Fruit fly (Drosophila melanogaster): ENCODE results near the gene Prosbeta4.

- TF ChIP-seq CG8359 (GFP tag; optimal IDR thresholded peaks at IDR 0.05; ENCODE audit: borderline replicate concordance) (no peak), kay (GFP tag; optimal IDR thresholded peaks at IDR 0.05) (no peak), Gsc (GFP tag; IDR thresholded peaks at IDR 0.05) (no peak), CG11456 (GFP tag; IDR thresholded peaks at IDR 0.05) (no peak), CG17912 (GFP tag; optimal IDR thresholded peaks at IDR 0.05) (no peak), sqz (GFP tag; optimal IDR thresholded peaks at IDR 0.05) (no peak), emc (GFP tag; optimal IDR thresholded peaks at IDR 0.05) (no peak), Aef1 (GFP tag; IDR thresholded peaks at IDR 0.05) (no peak), CTCF (GFP tag; optimal IDR thresholded peaks at IDR 0.05) (no peak), kah (GFP tag; optimal IDR thresholded peaks at IDR 0.05) (no peak), CG17612 (GFP tag; IDR thresholded peaks at IDR 0.05) (no peak), Fer2 (tag; optimal IDR thresholded peaks at IDR 0.05) (no peak), kni (GFP tag; optimal IDR thresholded peaks at IDR 0.05) (no peak)
Measured at dm6 chr2L:16722596-16722995, 9.3 kb downstream of the Prosbeta4 start.

Measured in whole organism, embryonic.